Worm (Caenorhabditis elegans) whole organism, L1 larva: ENCODE results near the gene arf-1.

Experiments
- C34B4.2 ChIP-seq: sonication (generic microtip); optimal IDR thresholded peaks from 2 replicates; lab custom pipeline; 2017; ENCODE audit warnings: mild to moderate bottlenecking, missing genetic modification characterization, missing compliant biosample characterization
- Y116A8C.19 ChIP-seq: sonication (generic microtip); optimal IDR thresholded peaks from 2 replicates; lab custom pipeline; 2016; ENCODE audit warnings: missing compliant biosample characterization, missing genetic modification characterization, borderline replicate concordance
- aha-1 ChIP-seq: fragments of 150-350 bp; optimal IDR thresholded peaks from 2 replicates; lab custom pipeline; 2014; ENCODE audit warnings: missing biosample characterization, missing genetic modification characterization
- aly-2 ChIP-seq: fragments of 150-350 bp; optimal IDR thresholded peaks from 2 replicates; lab custom pipeline; 2014; ENCODE audit warnings: missing biosample characterization, missing genetic modification characterization
- ama-1 ChIP-seq: fragments of 150-350 bp; optimal IDR thresholded peaks from 2 replicates; lab custom pipeline; 2014
- ceh-8 ChIP-seq: fragments of 200-800 bp; sonication (Bioruptor generic); optimal IDR thresholded peaks from 2 replicates; lab custom pipeline; 2018; ENCODE audit warnings: mild to moderate bottlenecking, missing genetic modification characterization, moderate library complexity, missing compliant biosample characterization
- ceh-88 ChIP-seq: fragments of 200-800 bp; sonication (Bioruptor generic); IDR thresholded peaks from 2 replicates; pipeline ENCODE4 v1.3.6; 2022; ENCODE audit warnings: missing genetic modification characterization, missing compliant biosample characterization
- ceh-90 ChIP-seq: sonication (generic microtip); optimal IDR thresholded peaks from 2 replicates; lab custom pipeline; 2016; ENCODE audit warnings: missing genetic modification characterization, missing compliant biosample characterization
- dpl-1 ChIP-seq, 3 experiments: fragments of 150-350 bp in 2 of 3; sonication (generic microtip) in 1 of 3; optimal IDR thresholded peaks; 2 replicates each; lab custom pipeline; 2014 to 2017; ENCODE audit warnings: missing biosample characterization in 3 of 3, missing genetic modification characterization in 3 of 3, missing genetic modification reagents in 3 of 3
- efl-3 ChIP-seq: fragments of 200-800 bp; sonication (Bioruptor generic); optimal IDR thresholded peaks from 2 replicates; lab custom pipeline; 2018; ENCODE audit warnings: mild to moderate bottlenecking, missing genetic modification characterization, missing compliant biosample characterization
- egl-13 ChIP-seq: sonication (generic microtip); optimal IDR thresholded peaks from 2 replicates; lab custom pipeline; 2016; ENCODE audit warnings: missing genotype, missing genetic modification reagents, missing genetic modification characterization, missing compliant biosample characterization
- egl-27 ChIP-seq, 2 experiments: fragments of 150-350 bp in 1 of 2; sonication (generic microtip); optimal IDR thresholded peaks; 3 replicates each; lab custom pipeline; 2017 to 2018; ENCODE audit warnings: missing biosample characterization in 2 of 2, missing genetic modification characterization in 2 of 2, missing genetic modification reagents in 2 of 2
- elt-2 ChIP-seq: sonication (generic microtip); optimal IDR thresholded peaks from 2 replicates; lab custom pipeline; 2016; ENCODE audit warnings: missing genetic modification characterization, mild to moderate bottlenecking, inconsistent platforms, missing compliant biosample characterization, missing genetic modification reagents
- elt-3 ChIP-seq, 6 experiments: fragments of 150-350 bp in 1 of 6; sonication (generic microtip); optimal IDR thresholded peaks; 2 replicates each; lab custom pipeline; 2017 to 2018; ENCODE audit warnings: missing biosample characterization in 6 of 6, missing genetic modification characterization in 6 of 6, inconsistent platforms in 1 of 6
- ets-5 ChIP-seq: fragments of 200-800 bp; sonication (Bioruptor generic); IDR thresholded peaks from 2 replicates; pipeline ENCODE4 v1.3.6; 2022; ENCODE audit warnings: missing genetic modification characterization, missing compliant biosample characterization
- fkh-4 ChIP-seq: sonication (generic microtip); optimal IDR thresholded peaks from 2 replicates; lab custom pipeline; 2016; ENCODE audit warnings: missing compliant biosample characterization, missing genetic modification characterization, borderline replicate concordance
- fkh-8 ChIP-seq: sonication (generic microtip); optimal IDR thresholded peaks from 2 replicates; lab custom pipeline; 2016; ENCODE audit warnings: mild to moderate bottlenecking, missing genetic modification characterization, missing compliant biosample characterization
- fos-1 ChIP-seq: fragments of 150-350 bp; optimal IDR thresholded peaks from 2 replicates; lab custom pipeline; 2014; ENCODE audit warnings: missing biosample characterization, missing genetic modification characterization
- hlh-4 ChIP-seq: sonication (generic microtip); optimal IDR thresholded peaks from 2 replicates; lab custom pipeline; 2016; ENCODE audit warnings: mild to moderate bottlenecking, missing genetic modification characterization, missing compliant biosample characterization
- irx-1 ChIP-seq: sonication (generic microtip); optimal IDR thresholded peaks from 2 replicates; lab custom pipeline; 2016; ENCODE audit warnings: missing genetic modification characterization, missing compliant biosample characterization
- lin-14 ChIP-seq: fragments of 200-800 bp; sonication (Bioruptor generic); optimal IDR thresholded peaks from 2 replicates; lab custom pipeline; 2018; ENCODE audit warnings: mild to moderate bottlenecking, missing genetic modification characterization, moderate library complexity, missing compliant biosample characterization
- lin-15B ChIP-seq: fragments of 150-350 bp; sonication (generic microtip); optimal IDR thresholded peaks from 3 replicates; lab custom pipeline; 2014; ENCODE audit warnings: missing biosample characterization, missing genetic modification characterization
- lin-35 ChIP-seq, 2 experiments: fragments of 150-350 bp; optimal IDR thresholded peaks; 2 replicates each; lab custom pipeline; 2014; ENCODE audit warnings: missing biosample characterization in 2 of 2, missing genetic modification characterization in 2 of 2, missing genetic modification reagents in 2 of 2
- lin-39 ChIP-seq: fragments of 150-350 bp; optimal IDR thresholded peaks from 2 replicates; lab custom pipeline; 2014; ENCODE audit warnings: missing biosample characterization, missing genetic modification reagents, missing genetic modification characterization
- lir-3 ChIP-seq: sonication (generic microtip); optimal IDR thresholded peaks from 2 replicates; lab custom pipeline; 2016; ENCODE audit warnings: mild to moderate bottlenecking, missing genetic modification characterization, moderate library complexity, missing compliant biosample characterization; ENCODE audit not compliant: poor library complexity
- lsy-2 ChIP-seq, 2 experiments: fragments of 150-350 bp; optimal IDR thresholded peaks; 2 replicates each; lab custom pipeline; 2014; ENCODE audit warnings: missing biosample characterization in 2 of 2, missing genetic modification characterization in 2 of 2
- mdl-1 ChIP-seq, 2 experiments: fragments of 150-350 bp; optimal IDR thresholded peaks; 2 replicates each; lab custom pipeline; 2014 to 2017; ENCODE audit warnings: missing biosample characterization in 2 of 2, missing genetic modification characterization in 2 of 2, inconsistent platforms in 1 of 2
- mef-2 ChIP-seq: fragments of 150-350 bp; optimal IDR thresholded peaks from 2 replicates; lab custom pipeline; 2014; ENCODE audit warnings: missing biosample characterization, missing genetic modification characterization
- mep-1 ChIP-seq: fragments of 150-350 bp; optimal IDR thresholded peaks from 2 replicates; lab custom pipeline; 2014; ENCODE audit warnings: missing biosample characterization, missing genetic modification characterization
- nhr-11 ChIP-seq: fragments of 150-350 bp; optimal IDR thresholded peaks from 2 replicates; lab custom pipeline; 2014; ENCODE audit warnings: missing biosample characterization, missing genetic modification characterization
- nhr-20 ChIP-seq: sonication (generic microtip); optimal IDR thresholded peaks from 2 replicates; lab custom pipeline; 2016; ENCODE audit warnings: mild to moderate bottlenecking, missing genetic modification characterization, missing compliant biosample characterization
- nhr-47 ChIP-seq: sonication (generic microtip); optimal IDR thresholded peaks from 2 replicates; lab custom pipeline; 2016; ENCODE audit warnings: mild to moderate bottlenecking, missing genetic modification characterization, moderate library complexity, missing compliant biosample characterization
- nhr-71 ChIP-seq: sonication (generic microtip); optimal IDR thresholded peaks from 2 replicates; lab custom pipeline; 2016; ENCODE audit warnings: mild to moderate bottlenecking, missing genetic modification characterization, moderate library complexity, missing compliant biosample characterization
- nhr-77 ChIP-seq: fragments of 150-350 bp; optimal IDR thresholded peaks from 2 replicates; lab custom pipeline; 2014; ENCODE audit warnings: missing biosample characterization, missing genetic modification characterization
- nhr-84 ChIP-seq: sonication (generic microtip); optimal IDR thresholded peaks from 2 replicates; lab custom pipeline; 2017; ENCODE audit warnings: missing biosample characterization, missing genetic modification characterization
- nhr-85 ChIP-seq: sonication (generic microtip); peaks from one replicate; lab custom pipeline; 2016; ENCODE audit warnings: missing genetic modification characterization, inconsistent platforms, missing compliant biosample characterization
- pag-3 ChIP-seq: sonication (generic microtip); optimal IDR thresholded peaks from 2 replicates; lab custom pipeline; 2017; ENCODE audit warnings: missing genetic modification characterization, mild to moderate bottlenecking, missing compliant biosample characterization, antibody characterized with exemption, borderline replicate concordance; ENCODE audit not compliant: insufficient read depth
- pax-3 ChIP-seq: fragments of 200-800 bp; sonication (Bioruptor generic); optimal IDR thresholded peaks from 2 replicates; lab custom pipeline; 2018; ENCODE audit warnings: mild to moderate bottlenecking, missing genetic modification characterization, moderate library complexity, missing compliant biosample characterization
- pqm-1 ChIP-seq: sonication (generic microtip); optimal IDR thresholded peaks from 3 replicates; lab custom pipeline; 2017; ENCODE audit warnings: missing biosample characterization, missing genetic modification characterization
- rnt-1 ChIP-seq: sonication (generic microtip); optimal IDR thresholded peaks from 2 replicates; lab custom pipeline; 2016; ENCODE audit warnings: mild to moderate bottlenecking, missing genetic modification characterization, moderate library complexity, missing compliant biosample characterization
- snpc-4 ChIP-seq: fragments of 150-350 bp; optimal IDR thresholded peaks from 2 replicates; lab custom pipeline; 2014; ENCODE audit warnings: missing biosample characterization, missing genetic modification characterization
- snu-23 ChIP-seq: sonication (generic microtip); optimal IDR thresholded peaks from 2 replicates; lab custom pipeline; 2016; ENCODE audit warnings: missing genetic modification characterization, missing compliant biosample characterization
- sptf-1 ChIP-seq: fragments of 150-350 bp; optimal IDR thresholded peaks from 2 replicates; lab custom pipeline; 2014; ENCODE audit warnings: missing biosample characterization, missing genetic modification characterization
- sup-37 ChIP-seq: fragments of 200-800 bp; sonication (Bioruptor generic); optimal IDR thresholded peaks from 2 replicates; lab custom pipeline; 2018; ENCODE audit warnings: mild to moderate bottlenecking, missing genetic modification characterization, missing compliant biosample characterization
- tbx-2 ChIP-seq: sonication (generic microtip); optimal IDR thresholded peaks from 2 replicates; lab custom pipeline; 2016; ENCODE audit warnings: missing genetic modification characterization, missing compliant biosample characterization
- tlp-1 ChIP-seq: fragments of 150-350 bp; optimal IDR thresholded peaks from 2 replicates; lab custom pipeline; 2014; ENCODE audit warnings: missing biosample characterization, missing genetic modification characterization
- unc-130 ChIP-seq: fragments of 150-350 bp; optimal IDR thresholded peaks from 2 replicates; lab custom pipeline; 2017; ENCODE audit warnings: missing biosample characterization, missing genetic modification characterization, inconsistent platforms
- unc-30 ChIP-seq: sonication (generic microtip); optimal IDR thresholded peaks from 2 replicates; lab custom pipeline; 2017; ENCODE audit warnings: missing biosample characterization, missing genetic modification characterization
- unc-86 ChIP-seq: sonication (generic microtip); optimal IDR thresholded peaks from 2 replicates; lab custom pipeline; 2016; ENCODE audit warnings: missing genetic modification characterization, missing compliant biosample characterization
- unc-98 ChIP-seq: fragments of 200-800 bp; sonication (Bioruptor generic); IDR thresholded peaks from 2 replicates; pipeline ENCODE4 v1.3.6; 2022; ENCODE audit warnings: missing genetic modification characterization, missing compliant biosample characterization
- xbp-1 ChIP-seq: sonication (generic microtip); optimal IDR thresholded peaks from 2 replicates; lab custom pipeline; 2016; ENCODE audit warnings: missing genetic modification characterization, missing compliant biosample characterization
- zip-4 ChIP-seq: fragments of 200-800 bp; sonication (Bioruptor generic); optimal IDR thresholded peaks from 2 replicates; lab custom pipeline; 2018; ENCODE audit warnings: mild to moderate bottlenecking, missing genetic modification characterization, moderate library complexity, missing compliant biosample characterization
- ztf-4 ChIP-seq: fragments of 150-350 bp; optimal IDR thresholded peaks from 2 replicates; lab custom pipeline; 2014; ENCODE audit warnings: missing biosample characterization, missing genetic modification characterization

The arf-1 gene

DNA sequence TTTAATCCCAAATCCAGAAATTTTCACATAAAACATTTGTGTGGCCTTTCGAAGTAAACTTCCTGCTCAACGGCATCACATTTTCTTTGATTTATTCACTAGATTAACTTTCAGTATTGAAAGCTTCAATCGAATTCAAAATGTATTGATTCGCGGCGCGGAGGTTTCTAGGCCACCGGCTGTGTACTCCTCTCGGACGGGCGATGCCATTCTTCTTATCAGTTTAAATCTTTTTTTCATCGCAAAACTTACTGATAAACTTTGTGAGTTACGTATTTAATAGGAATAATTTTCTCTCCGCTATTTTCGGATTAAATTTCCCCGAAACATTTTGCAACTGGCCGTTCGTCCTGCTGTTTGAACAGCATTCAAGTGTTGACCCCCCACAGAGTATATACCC is 7.2 kb downstream of the arf-1 start (continued):
- TF ChIP-seq ceh-90 (tag; lab: Kevin White, UChicago) (peak; percentile 94), unc-98 (GFP tag; lab: Robert Waterston, UW) (no peak; the same call in 1 of the 2 replicates), nhr-85 (tag; lab: Kevin White, UChicago) (peak; percentile 89), efl-3 (peak; percentile 37), snpc-4 (tag; lab: Kevin White, UChicago) (no peak), ets-5 (no peak), elt-2 (tag; lab: Kevin White, UChicago) (peak; percentile 96), nhr-84 (no peak), rnt-1 (peak; percentile 98), nhr-71 (peak; percentile 91), dpl-1 (GFP tag; optimal IDR thresholded peaks at IDR 0.05; lab: Kevin White, UChicago) (peak; percentile 81 to 91 (median 90)), pqm-1 (tag; lab: Kevin White, UChicago) (no peak), unc-130 (tag; lab: Kevin White, UChicago) (peak; percentile 71), tlp-1 (tag; lab: Kevin White, UChicago) (no peak), fkh-8 (tag; lab: Kevin White, UChicago) (peak; percentile 55), egl-27 (tag; optimal IDR thresholded peaks at IDR 0.05; lab: Kevin White, UChicago) (no peak), ama-1 (lab: Kevin White, UChicago) (no peak), ceh-8 (GFP tag; lab: Kevin White, UChicago) (peak; percentile 13), sptf-1 (tag; lab: Kevin White, UChicago) (no peak), egl-13 (peak; percentile 80), lin-39 (tag; lab: Kevin White, UChicago) (peak; percentile 34), lin-35 (GFP tag; optimal IDR thresholded peaks at IDR 0.05; lab: Kevin White, UChicago) (peak; percentile 86 to 92), nhr-11 (tag; lab: Kevin White, UChicago) (peak; percentile 34), zip-4 (GFP tag; lab: Kevin White, UChicago) (peak; percentile 51), mep-1 (tag; lab: Kevin White, UChicago) (no peak), unc-30 (tag; lab: Kevin White, UChicago) (no peak), irx-1 (peak; percentile 92), sup-37 (GFP tag; lab: Kevin White, UChicago) (peak; percentile 52), unc-86 (tag; lab: Kevin White, UChicago) (peak; percentile 55), fos-1 (tag; lab: Kevin White, UChicago) (peak; percentile 28), nhr-77 (tag; lab: Kevin White, UChicago) (peak; percentile 22), lir-3 (tag; lab: Kevin White, UChicago) (peak; percentile 94), xbp-1 (peak; percentile 85), tbx-2 (peak; percentile 87), fkh-4 (peak; percentile 93), aly-2 (tag; lab: Kevin White, UChicago) (no peak), Y116A8C.19 (tag; lab: Kevin White, UChicago) (peak; percentile 68), snu-23 (GFP tag; lab: Kevin White, UChicago) (peak; percentile 83), pax-3 (tag; lab: Kevin White, UChicago) (peak; percentile 86), lin-15B (tag; lab: Kevin White, UChicago) (peak; percentile 4), ceh-88 (GFP tag; lab: Robert Waterston, UW) (no peak), lin-14 (GFP tag; lab: Kevin White, UChicago) (peak; percentile 77), aha-1 (tag; lab: Kevin White, UChicago) (no peak), ztf-4 (tag; lab: Kevin White, UChicago) (peak; percentile 69), elt-3 (tag; optimal IDR thresholded peaks at IDR 0.05; lab: Kevin White, UChicago) (peak in 3 of 6 experiments; percentile 5 to 68 (median 33)), nhr-20 (tag; lab: Kevin White, UChicago) (peak; percentile 85), nhr-47 (peak; percentile 88), mdl-1 (tag; optimal IDR thresholded peaks at IDR 0.05; lab: Kevin White, UChicago) (peak in 1 of 2 experiments; percentile 21), mef-2 (tag; lab: Kevin White, UChicago) (no peak), C34B4.2 (tag; lab: Kevin White, UChicago) (no peak), lsy-2 (tag; optimal IDR thresholded peaks at IDR 0.05; lab: Kevin White, UChicago) (peak; percentile 73 to 76), hlh-4 (tag; lab: Kevin White, UChicago) (peak; percentile 13), pag-3 (tag; lab: Kevin White, UChicago) (peak; percentile 69)
